Fruit fly (Drosophila melanogaster) Kc167 (cell line): Measurements from ENCODE around the gene CG15020.

Source experiments
- Myc ChIP-seq: fragments of >200 bp; optimal IDR thresholded peaks from 2 replicates; lab custom pipeline; 2017; ENCODE audit warnings: missing external identifiers
- Sin3A ChIP-seq: fragments of >200 bp; optimal IDR thresholded peaks from 2 replicates; lab custom pipeline; 2018; ENCODE audit warnings: missing external identifiers
- h ChIP-seq: fragments of >200 bp; optimal IDR thresholded peaks from 3 replicates; lab custom pipeline; 2018; ENCODE audit warnings: missing external identifiers
- insv ChIP-seq: fragments of >200 bp; optimal IDR thresholded peaks from 3 replicates; lab custom pipeline; 2018; ENCODE audit warnings: missing external identifiers
- psq ChIP-seq: fragments of >200 bp; optimal IDR thresholded peaks from 2 replicates; lab custom pipeline; 2017; ENCODE audit warnings: missing external identifiers
- ttk ChIP-seq: sonication (Bioruptor generic); optimal IDR thresholded peaks from 2 replicates; lab custom pipeline; 2017; ENCODE audit warnings: missing external identifiers

- TF ChIP-seq insv (lab: Kevin White, UChicago) (no peak), h (lab: Kevin White, UChicago) (no peak), Myc (no peak), ttk (lab: Kevin White, UChicago) (no peak), psq (no peak), Sin3A (lab: Kevin White, UChicago) (no peak)
These were observed 8.9 kb downstream of the CG15020 start for dm6 chr3L:4430331-4430730.
